Worm (Caenorhabditis elegans): ENCODE results near the gene srw-113.

DNA sequence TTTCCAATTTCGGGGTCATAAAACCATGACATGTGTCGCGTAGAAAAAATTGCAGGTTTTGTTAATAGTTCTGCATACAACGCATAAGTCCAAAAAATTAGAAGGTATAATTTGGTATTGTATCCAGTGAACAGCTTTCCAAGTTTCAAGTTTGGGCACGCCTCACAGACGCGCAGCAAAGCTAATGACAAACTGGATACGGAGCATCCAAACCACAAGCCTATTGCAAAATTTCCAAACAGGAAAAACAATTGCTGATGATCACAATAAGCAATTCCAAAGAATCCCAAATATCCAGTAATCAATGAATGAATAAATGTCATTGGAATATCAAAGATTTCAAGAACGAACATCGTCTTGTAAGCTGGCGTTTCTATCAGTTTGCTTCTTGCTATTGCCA is 19.4 kb upstream of the srw-113 start:
- no peak for TF ChIP-seq ctbp-1 (GFP tag; IDR thresholded peaks at IDR 0.05)
- TF ChIP-seq pqm-1 (tag; optimal IDR thresholded peaks at IDR 0.05), result no peak
- no peak for TF ChIP-seq nhr-25 (tag; optimal IDR thresholded peaks at IDR 0.05; ENCODE audit: borderline replicate concordance, insufficient read depth)
- no peak for TF ChIP-seq lin-13 (GFP tag; optimal IDR thresholded peaks at IDR 0.05)
- no peak for TF ChIP-seq ama-1 (optimal IDR thresholded peaks at IDR 0.05)
- no peak for TF ChIP-seq rbr-2 (tag; optimal IDR thresholded peaks at IDR 0.05)
- TF ChIP-seq dmd-6 (GFP tag; IDR thresholded peaks at IDR 0.05), result no peak
- TF ChIP-seq ztf-11 (tag; optimal IDR thresholded peaks at IDR 0.05), result no peak
